Worm (Caenorhabditis elegans) whole organism, L2 larva: ENCODE measurements around the gene Y39B6A.34.

ENCODE experiments used
- C34F6.9 ChIP-seq: fragments of 150-350 bp; optimal IDR thresholded peaks from 2 replicates; lab custom pipeline; 2014; ENCODE audit warnings: missing biosample characterization, missing genetic modification characterization
- F13H6.1 ChIP-seq: sonication (generic microtip); optimal IDR thresholded peaks from 2 replicates; lab custom pipeline; 2016; ENCODE audit warnings: missing genetic modification characterization, missing compliant biosample characterization
- R02D3.7 ChIP-seq: fragments of 150-350 bp; optimal IDR thresholded peaks from 2 replicates; lab custom pipeline; 2014; ENCODE audit warnings: missing biosample characterization, missing genetic modification characterization
- Y55F3AM.14 ChIP-seq: fragments of 200-800 bp; sonication (Bioruptor generic); optimal IDR thresholded peaks from 2 replicates; lab custom pipeline; 2018; ENCODE audit warnings: mild to moderate bottlenecking, missing genetic modification characterization, missing compliant biosample characterization
- ZK546.5 ChIP-seq: sonication (generic microtip); optimal IDR thresholded peaks from 2 replicates; lab custom pipeline; 2017; ENCODE audit warnings: missing biosample characterization, missing genetic modification characterization
- aly-2 ChIP-seq: fragments of 150-350 bp; optimal IDR thresholded peaks from 2 replicates; lab custom pipeline; 2014; ENCODE audit warnings: missing biosample characterization, missing genetic modification characterization
- ama-1 ChIP-seq: fragments of 150-350 bp; optimal IDR thresholded peaks from 2 replicates; lab custom pipeline; 2018; ENCODE audit warnings: inconsistent platforms
- blmp-1 ChIP-seq: sonication (generic microtip); optimal IDR thresholded peaks from 2 replicates; lab custom pipeline; 2017; ENCODE audit warnings: missing genetic modification characterization, mild to moderate bottlenecking, missing compliant biosample characterization, antibody characterized with exemption, moderate library complexity; ENCODE audit not compliant: insufficient read depth
- ceh-16 ChIP-seq: fragments of 150-350 bp; optimal IDR thresholded peaks from 2 replicates; lab custom pipeline; 2014; ENCODE audit warnings: missing biosample characterization, missing genetic modification characterization
- ceh-82 ChIP-seq: fragments of 150-350 bp; optimal IDR thresholded peaks from 2 replicates; lab custom pipeline; 2014; ENCODE audit warnings: missing biosample characterization, missing genetic modification characterization
- crh-2 ChIP-seq: sonication (generic microtip); optimal IDR thresholded peaks from 2 replicates; lab custom pipeline; 2017; ENCODE audit warnings: missing biosample characterization, missing genetic modification characterization
- dmd-4 ChIP-seq: sonication (generic microtip); optimal IDR thresholded peaks from 2 replicates; lab custom pipeline; 2017; ENCODE audit warnings: missing biosample characterization, missing genetic modification characterization
- egl-27 ChIP-seq: sonication (generic microtip); optimal IDR thresholded peaks from 3 replicates; lab custom pipeline; 2017; ENCODE audit warnings: missing biosample characterization, missing genetic modification reagents, missing genetic modification characterization
- elt-1 ChIP-seq: fragments of 150-350 bp; optimal IDR thresholded peaks from 2 replicates; lab custom pipeline; 2014; ENCODE audit warnings: missing biosample characterization, missing genetic modification characterization
- fos-1 ChIP-seq: fragments of 150-350 bp; optimal IDR thresholded peaks from 2 replicates; lab custom pipeline; 2014; ENCODE audit warnings: missing biosample characterization, missing genetic modification characterization
- gmeb-1 ChIP-seq: fragments of 150-350 bp; optimal IDR thresholded peaks from 2 replicates; lab custom pipeline; 2014; ENCODE audit warnings: missing biosample characterization, missing genetic modification characterization
- lin-11 ChIP-seq: fragments of 150-350 bp; sonication (generic microtip); optimal IDR thresholded peaks from 2 replicates; lab custom pipeline; 2014; ENCODE audit warnings: missing biosample characterization, missing genetic modification characterization, inconsistent platforms, mixed read lengths
- lin-13 ChIP-seq: fragments of 150-350 bp; optimal IDR thresholded peaks from 2 replicates; lab custom pipeline; 2014; ENCODE audit warnings: missing biosample characterization, missing genetic modification reagents, missing genetic modification characterization
- lsy-2 ChIP-seq, 2 experiments: fragments of 150-350 bp in 1 of 2; sonication (generic microtip) in 1 of 2; optimal IDR thresholded peaks; 2 replicates each; lab custom pipeline; 2014 to 2017; ENCODE audit warnings: missing biosample characterization in 2 of 2, missing genetic modification characterization in 2 of 2
- mab-5 ChIP-seq: fragments of 150-350 bp; optimal IDR thresholded peaks from 2 replicates; lab custom pipeline; 2014; ENCODE audit warnings: missing biosample characterization, missing genetic modification characterization
- mbf-1 ChIP-seq: sonication (generic microtip); optimal IDR thresholded peaks from 2 replicates; lab custom pipeline; 2017; ENCODE audit warnings: missing biosample characterization, missing genetic modification characterization
- mdl-1 ChIP-seq, 2 experiments: fragments of 150-350 bp in 1 of 2; sonication (generic microtip) in 1 of 2; optimal IDR thresholded peaks; 2 replicates each; lab custom pipeline; 2017; ENCODE audit warnings: missing biosample characterization in 2 of 2, missing genetic modification characterization in 2 of 2
- nhr-10 ChIP-seq: sonication (generic microtip); optimal IDR thresholded peaks from 2 replicates; lab custom pipeline; 2017; ENCODE audit warnings: missing biosample characterization, missing genetic modification characterization
- nhr-11 ChIP-seq: fragments of 150-350 bp; optimal IDR thresholded peaks from 2 replicates; lab custom pipeline; 2014; ENCODE audit warnings: missing biosample characterization, missing genetic modification characterization
- nhr-12 ChIP-seq: fragments of 150-350 bp; optimal IDR thresholded peaks from 2 replicates; lab custom pipeline; 2014; ENCODE audit warnings: missing biosample characterization, missing genetic modification characterization
- nhr-129 ChIP-seq: fragments of 150-350 bp; optimal IDR thresholded peaks from 2 replicates; lab custom pipeline; 2014; ENCODE audit warnings: missing biosample characterization, missing genetic modification characterization
- nhr-21 ChIP-seq: fragments of 150-350 bp; optimal IDR thresholded peaks from 2 replicates; lab custom pipeline; 2014; ENCODE audit warnings: missing biosample characterization, missing genetic modification characterization
- nhr-23 ChIP-seq: fragments of 150-350 bp; optimal IDR thresholded peaks from 2 replicates; lab custom pipeline; 2014; ENCODE audit warnings: missing biosample characterization, missing genetic modification reagents, missing genetic modification characterization
- nhr-237 ChIP-seq: fragments of 150-350 bp; optimal IDR thresholded peaks from 2 replicates; lab custom pipeline; 2014; ENCODE audit warnings: missing biosample characterization, missing genetic modification characterization
- nhr-25 ChIP-seq: fragments of 150-350 bp; sonication (generic microtip); optimal IDR thresholded peaks from 3 replicates; lab custom pipeline; 2014; ENCODE audit warnings: missing biosample characterization, missing genetic modification characterization
- nhr-6 ChIP-seq: fragments of 150-350 bp; optimal IDR thresholded peaks from 2 replicates; lab custom pipeline; 2014; ENCODE audit warnings: missing biosample characterization, missing genetic modification characterization
- nhr-77 ChIP-seq: fragments of 150-350 bp; optimal IDR thresholded peaks from 2 replicates; lab custom pipeline; 2014; ENCODE audit warnings: missing biosample characterization, missing genetic modification characterization
- peb-1 ChIP-seq: fragments of 150-350 bp; optimal IDR thresholded peaks from 2 replicates; lab custom pipeline; 2014; ENCODE audit warnings: missing biosample characterization, missing genetic modification characterization
- skn-1 ChIP-seq: sonication (generic microtip); optimal IDR thresholded peaks from 2 replicates; lab custom pipeline; 2017; ENCODE audit warnings: missing biosample characterization, missing genetic modification characterization
- sma-3 ChIP-seq: sonication (generic microtip); optimal IDR thresholded peaks from 2 replicates; lab custom pipeline; 2016; ENCODE audit warnings: missing genetic modification reagents, missing genetic modification characterization, missing compliant biosample characterization
- sma-9 ChIP-seq, 2 experiments: fragments of 150-350 bp in 1 of 2; sonication (generic microtip) in 1 of 2; optimal IDR thresholded peaks; 2 replicates each; lab custom pipeline; 2014 to 2016; ENCODE audit warnings: missing genetic modification characterization in 2 of 2, mild to moderate bottlenecking in 1 of 2, missing biosample characterization in 1 of 2, missing compliant biosample characterization in 1 of 2, missing genetic modification reagents in 1 of 2, moderate library complexity in 1 of 2
- snpc-4 ChIP-seq: fragments of 150-350 bp; optimal IDR thresholded peaks from 2 replicates; lab custom pipeline; 2014; ENCODE audit warnings: missing biosample characterization, missing genetic modification characterization
- unc-55 ChIP-seq: fragments of 150-350 bp; sonication (generic microtip); optimal IDR thresholded peaks from 3 replicates; lab custom pipeline; 2014; ENCODE audit warnings: missing biosample characterization, missing genetic modification reagents, missing genetic modification characterization
- unc-62 ChIP-seq: fragments of 150-350 bp; optimal IDR thresholded peaks from 2 replicates; lab custom pipeline; 2014; ENCODE audit warnings: missing biosample characterization, missing genetic modification reagents, missing genetic modification characterization
- zag-1 ChIP-seq: fragments of 150-350 bp; optimal IDR thresholded peaks from 2 replicates; lab custom pipeline; 2014; ENCODE audit warnings: missing biosample characterization, missing genetic modification characterization
- ztf-1 ChIP-seq: fragments of 200-800 bp; sonication (Bioruptor generic); conservative IDR thresholded peaks from 2 replicates; pipeline ENCODE4 v1.3.6; 2022; ENCODE audit warnings: missing genetic modification characterization, missing compliant biosample characterization
- ztf-11 ChIP-seq: sonication (generic microtip); optimal IDR thresholded peaks from 2 replicates; lab custom pipeline; 2017; ENCODE audit warnings: missing biosample characterization, missing genetic modification characterization
- ztf-4 ChIP-seq: fragments of 150-350 bp; optimal IDR thresholded peaks from 2 replicates; lab custom pipeline; 2014; ENCODE audit warnings: missing biosample characterization, missing genetic modification characterization

The Y39B6A.34 gene

DNA sequence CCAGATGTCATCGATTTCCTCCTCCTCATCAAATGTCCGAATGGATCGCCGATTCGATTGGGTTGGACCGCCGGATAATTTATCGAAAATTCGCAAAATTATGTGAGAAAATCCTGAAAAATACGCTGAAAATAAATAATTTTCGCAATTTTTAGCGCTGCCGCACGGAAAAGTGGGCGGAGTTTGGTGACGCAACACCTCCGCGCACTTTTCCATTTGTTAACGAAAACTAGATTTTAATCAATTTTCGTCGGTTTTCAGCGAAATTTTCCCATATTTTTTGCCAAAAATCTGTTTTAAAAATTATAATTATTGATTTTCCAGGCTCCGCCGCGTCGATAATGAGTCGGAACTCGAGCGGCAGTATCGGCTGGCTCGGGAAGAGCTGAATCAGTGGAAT lies at the start of gene Y39B6A.34:
TSS of gene Y39B6A.34 (plus strand) at position 3 of the 400 bp plus-strand sequence.
- TF ChIP-seq nhr-237 (tag; lab: Kevin White, UChicago) (no peak), blmp-1 (no peak), ztf-1 (no peak), lsy-2 (tag; optimal IDR thresholded peaks at IDR 0.05; lab: Kevin White, UChicago) (peak in 1 of 2 experiments; percentile 24), snpc-4 (tag; lab: Kevin White, UChicago) (no peak), nhr-11 (tag; lab: Kevin White, UChicago) (no peak), sma-9 (GFP tag; optimal IDR thresholded peaks at IDR 0.05; lab: Kevin White, UChicago) (peak; percentile 25), sma-9 (tag; optimal IDR thresholded peaks at IDR 0.05; lab: Kevin White, UChicago) (no peak), unc-55 (GFP tag; lab: Kevin White, UChicago) (peak; percentile 41), Y55F3AM.14 (GFP tag; lab: Kevin White, UChicago) (no peak), fos-1 (tag; lab: Kevin White, UChicago) (no peak), C34F6.9 (tag; lab: Kevin White, UChicago) (peak; percentile 23), F13H6.1 (tag; lab: Kevin White, UChicago) (peak; percentile 13)

DNA sequence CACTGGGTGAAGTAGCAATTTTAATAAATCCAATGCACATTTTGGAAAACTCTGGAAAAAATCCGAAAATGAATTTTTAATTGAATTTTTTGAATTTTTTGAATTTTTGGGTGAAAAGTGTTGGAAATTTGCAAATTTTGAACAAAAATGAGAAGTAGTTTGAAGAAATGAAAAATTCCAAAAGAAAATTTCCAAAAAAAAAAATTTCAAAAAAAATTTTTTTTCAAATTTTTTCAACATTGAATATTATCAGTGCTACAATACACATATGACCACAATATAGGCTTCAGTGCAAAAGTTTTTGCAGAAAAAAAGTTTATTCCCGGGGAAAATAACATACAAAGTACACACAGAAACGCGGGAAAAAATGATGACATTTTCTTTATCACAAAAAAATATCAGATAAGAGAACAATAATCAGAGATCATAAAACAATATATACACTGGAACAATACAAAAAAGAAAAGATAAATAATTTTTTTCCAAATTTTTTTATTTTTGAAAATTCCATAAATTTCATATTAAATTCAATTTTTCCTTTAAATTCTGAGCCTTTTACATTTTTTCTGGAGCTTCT lies 43.5 kb upstream of the Y39B6A.34 start, which contains the start of gene hrg-10:
TSS of gene hrg-10 (minus strand) at position 51 of the 577 bp plus-strand sequence.
- peak; percentile 15 for TF ChIP-seq skn-1 (tag; lab: Kevin White, UChicago)
- TF ChIP-seq fos-1 (tag; lab: Kevin White, UChicago), result peak; percentile 12
- TF ChIP-seq mab-5 (tag; lab: Kevin White, UChicago), result no peak
- TF ChIP-seq egl-27, result no peak

DNA sequence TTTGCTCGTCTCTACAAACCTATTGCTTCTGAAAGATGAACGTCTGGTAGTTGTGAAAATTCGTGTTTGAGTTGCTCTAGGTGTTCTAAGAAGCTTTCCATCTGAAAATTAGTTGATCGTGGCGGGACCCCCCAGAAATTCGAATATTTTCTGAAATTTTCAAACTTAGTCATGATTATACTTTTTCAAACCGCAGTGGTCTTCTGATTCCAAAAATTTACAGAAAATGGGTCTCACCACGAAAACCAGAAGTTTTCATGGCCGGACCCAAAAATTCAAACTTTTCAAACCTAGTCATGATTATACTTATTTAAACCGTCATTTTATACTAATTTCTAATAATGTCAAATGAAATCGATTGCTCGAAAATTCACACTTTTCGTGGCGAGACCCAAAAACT lies 40.7 kb upstream of the Y39B6A.34 start, which contains the start of gene ztf-20:
TSS of gene ztf-20 (minus strand) at position 101 of the 400 bp plus-strand sequence.
- TF ChIP-seq ceh-16 (no peak), unc-55 (GFP tag; lab: Kevin White, UChicago) (no peak), nhr-11 (tag; lab: Kevin White, UChicago) (no peak), mab-5 (tag; lab: Kevin White, UChicago) (no peak), gmeb-1 (tag; lab: Kevin White, UChicago) (no peak), nhr-77 (no peak)
- TF ChIP-seq, all 48 proteins: peak for 0

DNA sequence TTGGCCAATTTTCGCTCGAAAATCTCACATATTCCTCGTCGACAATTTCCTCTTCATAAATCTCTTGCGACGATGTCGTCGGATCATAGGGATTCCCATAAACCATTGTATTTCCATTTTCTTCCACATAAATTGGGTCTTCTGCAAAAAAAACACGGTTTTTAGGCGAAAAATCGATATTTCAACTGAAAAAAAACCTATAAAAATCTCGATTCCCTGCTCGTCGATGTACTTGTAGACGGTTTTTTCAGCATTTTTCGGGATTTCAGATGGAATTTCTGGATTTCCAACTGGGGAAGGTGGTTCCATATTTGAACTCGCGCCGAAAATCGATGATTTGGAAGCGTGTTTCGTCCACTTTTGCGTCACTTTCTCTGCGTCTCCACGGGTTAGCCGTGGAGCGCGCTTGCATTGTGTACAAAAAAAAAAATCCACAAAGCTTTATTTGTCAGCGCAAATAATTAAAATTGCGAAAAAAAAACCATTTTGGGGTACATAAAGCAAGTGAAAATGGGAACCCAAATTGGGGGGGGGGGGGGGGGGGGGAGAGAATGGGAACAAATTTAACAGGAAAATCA lies 33.2 kb upstream of the Y39B6A.34 start, which contains the start of gene Y39B6A.43:
TSS of gene Y39B6A.43 (minus strand) at position 351 of the 578 bp plus-strand sequence.
- peak; percentile 88 for TF ChIP-seq F13H6.1 (tag; lab: Kevin White, UChicago)
- TF ChIP-seq gmeb-1 (tag; lab: Kevin White, UChicago), result peak; percentile 99
- TF ChIP-seq ztf-1, result no peak
- TF ChIP-seq zag-1 (tag; lab: Kevin White, UChicago), result peak; percentile 90
- no peak for TF ChIP-seq ama-1
- TF ChIP-seq skn-1 (tag; lab: Kevin White, UChicago), result peak; percentile 57
- TF ChIP-seq blmp-1, result peak; percentile 67
- no peak for TF ChIP-seq ztf-11
- peak; percentile 97 for TF ChIP-seq crh-2 (tag; lab: Kevin White, UChicago)
- TF ChIP-seq nhr-25 (tag; lab: Kevin White, UChicago), result peak; percentile 96
- peak; percentile 93 for TF ChIP-seq ceh-82
- TF ChIP-seq Y55F3AM.14 (GFP tag; lab: Kevin White, UChicago), result peak; percentile 93
- no peak for TF ChIP-seq nhr-12 (tag; lab: Kevin White, UChicago)
- peak; percentile 87 for TF ChIP-seq nhr-10 (tag; lab: Kevin White, UChicago)
- peak; percentile 99 for TF ChIP-seq lin-13
- no peak for TF ChIP-seq unc-62
- TF ChIP-seq ZK546.5 (tag; lab: Kevin White, UChicago), result peak; percentile 68
- TF ChIP-seq R02D3.7 (tag; lab: Kevin White, UChicago), result peak; percentile 79
- TF ChIP-seq dmd-4 (tag; lab: Kevin White, UChicago), result no peak
- TF ChIP-seq sma-3 (GFP tag; lab: Kevin White, UChicago), result peak; percentile 91
- TF ChIP-seq C34F6.9 (tag; lab: Kevin White, UChicago), result peak; percentile 91
- TF ChIP-seq elt-1 (tag; lab: Kevin White, UChicago), result no peak
- no peak for TF ChIP-seq nhr-23 (tag; lab: Kevin White, UChicago)
- peak; percentile 96 for TF ChIP-seq nhr-129
- TF ChIP-seq snpc-4 (tag; lab: Kevin White, UChicago), result peak; percentile 83
- peak; percentile 90 for TF ChIP-seq nhr-77
- peak; percentile 94 for TF ChIP-seq nhr-21 (tag; lab: Kevin White, UChicago)
- TF ChIP-seq aly-2 (tag; lab: Kevin White, UChicago), result no peak
- peak; percentile 80 for TF ChIP-seq egl-27
- TF ChIP-seq peb-1, result no peak
- TF ChIP-seq lin-11 (tag; lab: Kevin White, UChicago), result peak; percentile 93
- peak; percentile 93 for TF ChIP-seq sma-9 (GFP tag; optimal IDR thresholded peaks at IDR 0.05; lab: Kevin White, UChicago)
- no peak for TF ChIP-seq sma-9 (tag; optimal IDR thresholded peaks at IDR 0.05; lab: Kevin White, UChicago)
- peak; percentile 91 for TF ChIP-seq nhr-6 (tag; lab: Kevin White, UChicago)
- TF ChIP-seq nhr-11 (tag; lab: Kevin White, UChicago), result no peak
- TF ChIP-seq ztf-4 (tag; lab: Kevin White, UChicago), result peak; percentile 81
- TF ChIP-seq mdl-1 (tag; optimal IDR thresholded peaks at IDR 0.05; lab: Kevin White, UChicago), result peak in 1 of 2 experiments; percentile 72
- TF ChIP-seq mab-5 (tag; lab: Kevin White, UChicago), result peak; percentile 92
- TF ChIP-seq mbf-1 (tag; lab: Kevin White, UChicago), result peak; percentile 19
